Fruit fly (Drosophila melanogaster): Measurements from ENCODE around the gene Ptpa.

- TF ChIP-seq Hey (tag; optimal IDR thresholded peaks at IDR 0.05) (no peak), PHDP (tag; optimal IDR thresholded peaks at IDR 0.05) (no peak), bsh (GFP tag; optimal IDR thresholded peaks at IDR 0.05) (no peak), NC2α (GFP tag; optimal IDR thresholded peaks at IDR 0.05) (no peak), CG31224 (GFP tag; IDR thresholded peaks at IDR 0.05) (no peak), sd (tag; optimal IDR thresholded peaks at IDR 0.05) (no peak), dm (GFP tag; optimal IDR thresholded peaks at IDR 0.05) (no peak), YL-1 (GFP tag; optimal IDR thresholded peaks at IDR 0.05) (no peak)
Measured at dm6 chr2L:3356790-3357696, 19.8 kb upstream of the Ptpa start, which contains the start of gene CG8838.
